Worm (Caenorhabditis elegans) whole organism, young adult: ENCODE results near the gene Y68A4A.13.

Source experiments
- F37B4.10 ChIP-seq: fragments of 200-800 bp; sonication (Bioruptor generic); IDR thresholded peaks from 2 replicates; pipeline ENCODE4 v1.3.6; 2022; ENCODE audit warnings: missing genetic modification characterization, missing compliant biosample characterization
- F52B5.7 ChIP-seq: sonication (generic microtip); optimal IDR thresholded peaks from 2 replicates; lab custom pipeline; 2016; ENCODE audit warnings: mild to moderate bottlenecking, missing genetic modification characterization, missing compliant biosample characterization
- Y79H2A.3 ChIP-seq: fragments of 200-800 bp; sonication (Bioruptor generic); conservative IDR thresholded peaks from 2 replicates; pipeline ENCODE4 v1.3.6; 2022; ENCODE audit warnings: missing genetic modification reagents, missing genetic modification characterization, missing compliant biosample characterization
- ceh-91 ChIP-seq: fragments of 200-800 bp; sonication (Bioruptor generic); IDR thresholded peaks from 2 replicates; pipeline ENCODE4 v1.3.6; 2022; ENCODE audit warnings: missing genetic modification reagents, missing genetic modification characterization, missing compliant biosample characterization
- hlh-12 ChIP-seq: sonication (generic microtip); optimal IDR thresholded peaks from 2 replicates; lab custom pipeline; 2016; ENCODE audit warnings: missing genetic modification characterization, missing compliant biosample characterization
- lag-1 ChIP-seq: fragments of 200-800 bp; sonication (Bioruptor generic); IDR thresholded peaks from 2 replicates; pipeline ENCODE4 v1.3.6; 2022; ENCODE audit warnings: missing genetic modification reagents, missing genetic modification characterization, missing compliant biosample characterization
- lin-26 ChIP-seq: fragments of 200-800 bp; sonication (Bioruptor generic); IDR thresholded peaks from 2 replicates; pipeline ENCODE4 v1.3.6; 2022; ENCODE audit warnings: missing genetic modification reagents, missing genetic modification characterization, missing compliant biosample characterization
- mcd-1 ChIP-seq: fragments of 200-800 bp; sonication (Bioruptor generic); IDR thresholded peaks from 2 replicates; pipeline ENCODE4 v1.3.6; 2022; ENCODE audit warnings: missing genetic modification reagents, missing genetic modification characterization, missing compliant biosample characterization
- nfyb-1 ChIP-seq: fragments of 200-800 bp; sonication (Bioruptor generic); IDR thresholded peaks from 2 replicates; pipeline ENCODE4 v1.3.6; 2022; ENCODE audit warnings: missing genetic modification reagents, missing genetic modification characterization, missing compliant biosample characterization
- unc-62 ChIP-seq: fragments of 150-350 bp; optimal IDR thresholded peaks from 2 replicates; lab custom pipeline; 2014; ENCODE audit warnings: missing biosample characterization, missing genetic modification reagents, missing genetic modification characterization
- ztf-22 ChIP-seq: fragments of 200-800 bp; sonication (Bioruptor generic); optimal IDR thresholded peaks from 2 replicates; lab custom pipeline; 2018; ENCODE audit warnings: mild to moderate bottlenecking, missing genetic modification characterization, moderate library complexity, missing compliant biosample characterization

DNA sequence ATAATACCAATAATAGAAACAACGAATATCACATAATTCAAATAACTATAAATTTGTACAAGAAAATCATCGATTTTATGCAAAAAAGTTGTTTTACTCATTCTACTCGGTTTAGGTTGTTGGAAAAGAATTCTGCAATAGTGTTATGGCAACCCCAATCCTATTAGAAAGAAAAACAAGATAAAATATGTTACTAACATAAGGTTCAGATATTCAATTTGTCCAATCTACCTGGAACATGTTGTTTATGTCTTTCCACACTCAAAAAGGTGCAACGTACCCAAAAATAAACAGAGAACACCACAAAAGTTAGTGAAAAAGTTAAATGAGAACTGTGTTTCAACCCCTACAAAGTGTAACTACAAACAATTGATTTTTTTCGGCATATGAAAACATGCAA lies 37.1 kb downstream of the Y68A4A.13 start, which contains the start of gene srw-51:
- TF ChIP-seq F37B4.10 (GFP tag; lab: Robert Waterston, UW), result no peak
- no peak for TF ChIP-seq unc-62 (GFP tag; lab: Kevin White, UChicago)
- no peak for TF ChIP-seq ceh-91 (GFP tag; lab: Robert Waterston, UW)
- TF ChIP-seq hlh-12 (tag; lab: Kevin White, UChicago), result no peak
- no peak for TF ChIP-seq Y79H2A.3
- no peak for TF ChIP-seq F52B5.7 (tag; lab: Kevin White, UChicago)
- no peak for TF ChIP-seq nfyb-1 (GFP tag; lab: Robert Waterston, UW)
- no peak for TF ChIP-seq lag-1
- no peak for TF ChIP-seq lin-26
- TF ChIP-seq mcd-1, result no peak
- TF ChIP-seq ztf-22, result no peak
